Fruit fly (Drosophila melanogaster) whole organism, embryonic: ENCODE results near the gene ovm.

ENCODE experiments used
- B-H2 ChIP-seq: fragments of 200-800 bp; sonication (Bioruptor generic); optimal IDR thresholded peaks from 2 replicates; lab custom pipeline; 2018; ENCODE audit warnings: missing biosample characterization, mild to moderate bottlenecking, missing genetic modification characterization
- CG12659 ChIP-seq: fragments of 200-800 bp; sonication (Bioruptor generic); optimal IDR thresholded peaks from 3 replicates; lab custom pipeline; 2017; ENCODE audit warnings: mild to moderate bottlenecking, missing biosample characterization, missing genetic modification reagents, missing genetic modification characterization
- CG12769 ChIP-seq: fragments of 200-800 bp; sonication (Bioruptor generic); optimal IDR thresholded peaks from 2 replicates; lab custom pipeline; 2019; ENCODE audit warnings: missing biosample characterization, mild to moderate bottlenecking, missing genetic modification characterization, moderate library complexity
- CG13296 ChIP-seq: fragments of 200-800 bp; sonication (Bioruptor generic); optimal IDR thresholded peaks from 3 replicates; lab custom pipeline; 2018; ENCODE audit warnings: missing biosample characterization, mild to moderate bottlenecking, missing genetic modification characterization
- CG13894 ChIP-seq: fragments of 200-800 bp; sonication (Bioruptor generic); optimal IDR thresholded peaks from 3 replicates; lab custom pipeline; 2018; ENCODE audit warnings: missing biosample characterization, mild to moderate bottlenecking, missing genetic modification characterization, moderate library complexity
- CG15696 ChIP-seq: fragments of 200-800 bp; sonication (Bioruptor generic); optimal IDR thresholded peaks from 2 replicates; lab custom pipeline; 2019; ENCODE audit warnings: missing biosample characterization, mild to moderate bottlenecking, missing genetic modification characterization, moderate library complexity
- CG1602 ChIP-seq: fragments of 200-800 bp; sonication (Bioruptor generic); optimal IDR thresholded peaks from 3 replicates; lab custom pipeline; 2016; ENCODE audit warnings: missing biosample characterization, missing genetic modification characterization
- CG16815 ChIP-seq: fragments of 200-800 bp; sonication (Bioruptor generic); optimal IDR thresholded peaks from 3 replicates; lab custom pipeline; 2017; ENCODE audit warnings: missing biosample characterization, mild to moderate bottlenecking, missing genetic modification characterization
- CG1792 ChIP-seq: fragments of 200-800 bp; sonication (Bioruptor generic); optimal IDR thresholded peaks from 2 replicates; lab custom pipeline; 2016; ENCODE audit warnings: missing biosample characterization, missing genetic modification characterization
- CG18599 ChIP-seq: fragments of 200-800 bp; sonication (Bioruptor generic); optimal IDR thresholded peaks from 3 replicates; lab custom pipeline; 2017; ENCODE audit warnings: missing biosample characterization, missing genetic modification characterization, mild to moderate bottlenecking, moderate library complexity, missing genetic modification reagents
- CG2678 ChIP-seq: fragments of 200-800 bp; sonication (Bioruptor generic); optimal IDR thresholded peaks from 3 replicates; lab custom pipeline; 2019; ENCODE audit warnings: missing biosample characterization, mild to moderate bottlenecking, missing genetic modification characterization, moderate library complexity
- CG34376 ChIP-seq: fragments of 200-800 bp; sonication (Bioruptor generic); optimal IDR thresholded peaks from 2 replicates; lab custom pipeline; 2018; ENCODE audit warnings: missing biosample characterization, mild to moderate bottlenecking, missing genetic modification characterization
- CG42726 ChIP-seq: fragments of 200-800 bp; sonication (Bioruptor generic); IDR thresholded peaks from 2 replicates; pipeline ENCODE4 v1.3.6; 2022; ENCODE audit warnings: missing biosample characterization, missing genetic modification characterization; ENCODE audit not compliant: partially characterized antibody
- CG4707 ChIP-seq: fragments of 200-800 bp; sonication (Bioruptor generic); optimal IDR thresholded peaks from 2 replicates; lab custom pipeline; 2018; ENCODE audit warnings: missing biosample characterization, mild to moderate bottlenecking, missing genetic modification characterization, moderate library complexity
- CG6654 ChIP-seq: fragments of 200-800 bp; sonication (Bioruptor generic); optimal IDR thresholded peaks from 2 replicates; lab custom pipeline; 2017; ENCODE audit warnings: missing biosample characterization, mild to moderate bottlenecking, missing genetic modification characterization
- CG7556 ChIP-seq: fragments of 200-800 bp; sonication (Bioruptor generic); optimal IDR thresholded peaks from 2 replicates; lab custom pipeline; 2017; ENCODE audit warnings: missing biosample characterization, mild to moderate bottlenecking, missing genetic modification characterization
- CG7987 ChIP-seq: fragments of 200-800 bp; sonication (Bioruptor generic); optimal IDR thresholded peaks from 2 replicates; lab custom pipeline; 2018; ENCODE audit warnings: missing biosample characterization, mild to moderate bottlenecking, missing genetic modification characterization, moderate library complexity
- CG8765 ChIP-seq: fragments of 200-800 bp; sonication (Bioruptor generic); IDR thresholded peaks from 2 replicates; pipeline ENCODE4 v1.3.6; 2022; ENCODE audit warnings: missing biosample characterization, missing genetic modification characterization
- CG8924 ChIP-seq: fragments of 200-800 bp; optimal IDR thresholded peaks from 3 replicates; lab custom pipeline; 2019; ENCODE audit warnings: missing biosample characterization, mild to moderate bottlenecking, missing genetic modification characterization, moderate library complexity
- CG9437 ChIP-seq: fragments of 200-800 bp; sonication (Bioruptor generic); optimal IDR thresholded peaks from 2 replicates; lab custom pipeline; 2018; ENCODE audit warnings: missing biosample characterization, mild to moderate bottlenecking, missing genetic modification characterization
- CG9609 ChIP-seq: fragments of 200-800 bp; sonication (Bioruptor generic); optimal IDR thresholded peaks from 3 replicates; lab custom pipeline; 2016; ENCODE audit warnings: missing biosample characterization, missing genetic modification characterization
- Dbx ChIP-seq: fragments of 200-800 bp; sonication (Bioruptor generic); IDR thresholded peaks from 3 replicates; pipeline ENCODE4 v1.3.6; 2022; ENCODE audit warnings: missing biosample characterization, missing genetic modification characterization
- Med ChIP-seq: fragments of 200-800 bp; sonication (Bioruptor generic); peaks from one replicate; lab custom pipeline; 2016; ENCODE audit warnings: missing biosample characterization, missing genetic modification characterization, mild to moderate bottlenecking, inconsistent platforms, moderate library complexity
- NC2α ChIP-seq: fragments of 200-800 bp; sonication (Bioruptor generic); optimal IDR thresholded peaks from 2 replicates; lab custom pipeline; 2016; ENCODE audit warnings: missing biosample characterization, missing genetic modification characterization
- Pdp1 ChIP-seq, 2 experiments: fragments of 200-800 bp; sonication (Bioruptor generic); optimal IDR thresholded peaks; 3 replicates each; lab custom pipeline; 2016; ENCODE audit warnings: missing biosample characterization in 2 of 2, missing genetic modification characterization in 2 of 2, mild to moderate bottlenecking in 1 of 2, moderate library complexity in 1 of 2
- az2 ChIP-seq: fragments of 200-800 bp; sonication (Bioruptor generic); optimal IDR thresholded peaks from 3 replicates; lab custom pipeline; 2016; ENCODE audit warnings: missing biosample characterization, missing genetic modification characterization
- bsh ChIP-seq, 2 experiments: fragments of 200-800 bp; sonication (Bioruptor generic); optimal IDR thresholded peaks; 2 replicates each; lab custom pipeline; 2017 to 2018; ENCODE audit warnings: mild to moderate bottlenecking in 2 of 2, missing biosample characterization in 2 of 2, missing genetic modification characterization in 2 of 2, moderate library complexity in 1 of 2
- cas ChIP-seq: fragments of 200-800 bp; sonication (Bioruptor generic); IDR thresholded peaks from 2 replicates; pipeline ENCODE4 v1.3.6; 2022; ENCODE audit warnings: missing biosample characterization, missing genetic modification characterization
- eve ChIP-seq, 2 experiments: fragments of >200 bp; optimal IDR thresholded peaks; 2 replicates each; lab custom pipeline; 2017; ENCODE audit warnings: missing biosample characterization in 2 of 2, missing genetic modification characterization in 2 of 2
- exex ChIP-seq: fragments of 200-800 bp; sonication (Bioruptor generic); optimal IDR thresholded peaks from 4 replicates; lab custom pipeline; 2018; ENCODE audit warnings: missing biosample characterization, mild to moderate bottlenecking, missing genetic modification characterization, moderate library complexity
- grn ChIP-seq: fragments of 200-800 bp; sonication (Bioruptor generic); optimal IDR thresholded peaks from 3 replicates; lab custom pipeline; 2017; ENCODE audit warnings: missing biosample characterization, missing genetic modification characterization
- hth ChIP-seq: fragments of >200 bp; optimal IDR thresholded peaks from 2 replicates; lab custom pipeline; 2017; ENCODE audit warnings: inconsistent platforms
- klu ChIP-seq: fragments of 200-800 bp; sonication (Bioruptor generic); IDR thresholded peaks from 2 replicates; pipeline ENCODE4 v1.3.6; 2022; ENCODE audit warnings: missing biosample characterization, missing genetic modification characterization
- lab ChIP-seq: fragments of 200-800 bp; sonication (Bioruptor generic); optimal IDR thresholded peaks from 3 replicates; lab custom pipeline; 2017; ENCODE audit warnings: missing biosample characterization, missing genetic modification characterization, mild to moderate bottlenecking, moderate library complexity, missing genetic modification reagents
- lbe ChIP-seq: fragments of 200-800 bp; sonication (Bioruptor generic); optimal IDR thresholded peaks from 2 replicates; lab custom pipeline; 2016; ENCODE audit warnings: missing biosample characterization, mild to moderate bottlenecking, missing genetic modification characterization
- lmd ChIP-seq: fragments of 200-800 bp; sonication (Bioruptor generic); IDR thresholded peaks from 2 replicates; pipeline ENCODE4 v1.3.6; 2022; ENCODE audit warnings: missing biosample characterization, missing genetic modification characterization
- mirr ChIP-seq: fragments of 200-800 bp; sonication (Bioruptor generic); optimal IDR thresholded peaks from 3 replicates; lab custom pipeline; 2018; ENCODE audit warnings: missing biosample characterization, mild to moderate bottlenecking, missing genetic modification characterization
- nom ChIP-seq: fragments of 200-800 bp; sonication (Bioruptor generic); optimal IDR thresholded peaks from 2 replicates; lab custom pipeline; 2017; ENCODE audit warnings: missing biosample characterization, missing genetic modification characterization, mild to moderate bottlenecking, moderate library complexity, missing genetic modification reagents
- pzg ChIP-seq: fragments of 200-800 bp; sonication (Bioruptor generic); optimal IDR thresholded peaks from 3 replicates; lab custom pipeline; 2018; ENCODE audit warnings: missing biosample characterization, mild to moderate bottlenecking, missing genetic modification characterization, moderate library complexity
- ranshi ChIP-seq: fragments of 200-800 bp; sonication (Bioruptor generic); IDR thresholded peaks from 2 replicates; pipeline ENCODE4 v1.3.6; 2022; ENCODE audit warnings: missing biosample characterization, missing genetic modification characterization
- sd ChIP-seq: fragments of 200-800 bp; sonication (Bioruptor generic); optimal IDR thresholded peaks from 3 replicates; lab custom pipeline; 2018; ENCODE audit warnings: missing biosample characterization, mild to moderate bottlenecking, missing genetic modification characterization, moderate library complexity
- sens ChIP-seq: fragments of 200-800 bp; sonication (Bioruptor generic); peaks from one replicate; lab custom pipeline; 2016; ENCODE audit warnings: missing biosample characterization, missing genetic modification characterization
- sisA ChIP-seq: fragments of 200-800 bp; sonication (Bioruptor generic); IDR thresholded peaks from 2 replicates; pipeline ENCODE4 v1.3.6; 2022; ENCODE audit warnings: missing biosample characterization, missing genetic modification characterization
- sug ChIP-seq: fragments of 200-800 bp; optimal IDR thresholded peaks from 2 replicates; lab custom pipeline; 2019; ENCODE audit warnings: missing biosample characterization, mild to moderate bottlenecking, missing genetic modification characterization, moderate library complexity
- tio ChIP-seq: fragments of 200-800 bp; sonication (Bioruptor generic); optimal IDR thresholded peaks from 2 replicates; lab custom pipeline; 2017; ENCODE audit warnings: missing biosample characterization, missing genetic modification characterization, inconsistent platforms
- tup ChIP-seq: fragments of 200-800 bp; sonication (Bioruptor generic); optimal IDR thresholded peaks from 2 replicates; lab custom pipeline; 2016; ENCODE audit warnings: missing biosample characterization, mild to moderate bottlenecking, missing genetic modification characterization, moderate library complexity

ovm gene

DNA sequence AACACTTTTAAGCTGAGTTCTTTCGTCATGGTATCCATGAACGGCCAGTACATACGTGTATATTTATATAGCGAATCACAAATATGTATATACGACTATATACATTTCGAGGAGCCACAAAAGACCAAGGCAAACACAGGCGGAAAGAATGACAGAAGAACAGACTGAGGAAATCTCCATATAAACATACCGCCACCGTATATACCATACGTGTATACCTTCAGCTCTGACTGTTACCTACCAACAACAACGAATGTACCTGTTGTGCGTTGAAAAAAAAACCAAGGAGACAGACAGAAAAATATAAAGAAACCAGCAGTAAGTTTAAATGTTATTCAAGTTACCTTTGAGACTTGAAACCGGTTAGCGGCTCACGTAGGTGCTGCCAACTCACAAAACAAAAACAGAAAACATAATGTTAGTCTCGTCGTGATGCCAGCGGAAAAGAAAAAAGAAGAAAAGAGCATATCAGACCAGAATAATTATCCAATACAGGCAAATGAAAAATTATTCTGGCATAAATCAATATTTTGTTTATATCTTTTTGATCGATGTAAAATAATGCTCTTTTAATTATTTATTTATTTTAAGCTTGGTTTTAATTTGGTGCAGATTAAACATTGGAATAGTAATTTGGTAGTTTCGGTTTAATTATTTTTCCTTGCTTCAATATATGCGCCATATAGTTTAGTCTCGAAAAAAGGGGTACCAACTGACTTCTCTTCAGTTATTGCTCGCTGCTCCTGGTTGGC lies 30.9 kb upstream of the ovm start (continued):
- peak; percentile 18 for TF ChIP-seq CG8924 (tag; lab: Kevin White, UChicago)
- TF ChIP-seq CG1602 (GFP tag; lab: Kevin White, UChicago), result no peak
- peak; percentile 38 for TF ChIP-seq CG7987 (GFP tag; lab: Kevin White, UChicago)
- no peak for TF ChIP-seq pzg (GFP tag; lab: Kevin White, UChicago)
- TF ChIP-seq CG6654 (GFP tag; lab: Kevin White, UChicago), result no peak
- no peak for TF ChIP-seq CG4707 (GFP tag; lab: Kevin White, UChicago)
- no peak for TF ChIP-seq CG9609 (GFP tag; lab: Kevin White, UChicago)
- TF ChIP-seq CG1792, result no peak
- peak; percentile 7 for TF ChIP-seq B-H2
- no peak for TF ChIP-seq klu (GFP tag; lab: Robert Waterston, UW)

DNA sequence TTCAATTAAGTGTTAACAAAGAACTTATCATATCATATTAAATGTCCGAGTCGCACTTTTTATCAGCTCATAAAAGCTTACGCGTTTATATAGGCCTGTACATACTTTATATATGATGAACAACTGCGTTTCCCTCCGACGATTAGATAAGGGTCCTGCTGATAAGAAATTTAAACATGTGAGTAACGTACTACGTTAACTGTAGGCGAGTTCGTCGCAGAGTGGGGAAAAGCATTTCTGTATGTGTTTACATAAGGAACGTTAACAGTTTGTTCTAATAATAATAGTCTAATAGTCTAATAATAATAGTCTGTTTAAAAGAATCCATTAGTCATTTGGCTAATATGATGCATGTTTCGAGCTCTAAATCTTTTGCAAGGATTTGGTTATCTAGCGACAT lies 29.6 kb upstream of the ovm start:
- TF ChIP-seq CG12659, result no peak
- peak; percentile 61 for TF ChIP-seq Med
- no peak for TF ChIP-seq CG42726 (GFP tag; lab: Robert Waterston, UW)
- peak; percentile 33 for TF ChIP-seq sug (tag; lab: Kevin White, UChicago)
- peak; percentile 55 for TF ChIP-seq grn (GFP tag; lab: Kevin White, UChicago)
- no peak for TF ChIP-seq CG18599 (GFP tag; lab: Kevin White, UChicago)
- TF ChIP-seq exex, result peak; percentile 91
- TF ChIP-seq CG8765 (GFP tag; lab: Robert Waterston, UW), result no peak
- peak; percentile 29 for TF ChIP-seq lbe
- peak in 1 of 2 experiments; percentile 69 for TF ChIP-seq Pdp1 (GFP tag; optimal IDR thresholded peaks at IDR 0.05; lab: Kevin White, UChicago)
- no peak for TF ChIP-seq CG16815 (GFP tag; lab: Kevin White, UChicago)
- no peak for TF ChIP-seq sisA (GFP tag; lab: Robert Waterston, UW)
- TF ChIP-seq CG13296 (GFP tag; lab: Kevin White, UChicago), result peak; percentile 21
- peak; percentile 22 for TF ChIP-seq CG34376 (GFP tag; lab: Kevin White, UChicago)
- TF ChIP-seq sens (GFP tag; lab: Kevin White, UChicago), result peak; percentile 40
- TF ChIP-seq lmd (GFP tag; lab: Robert Waterston, UW), result no peak
- peak; percentile 15 for TF ChIP-seq CG2678 (tag; lab: Kevin White, UChicago)
- TF ChIP-seq mirr (GFP tag; lab: Kevin White, UChicago), result peak; percentile 77
- peak in 1 of 2 experiments; percentile 10 for TF ChIP-seq eve (GFP tag; optimal IDR thresholded peaks at IDR 0.05; lab: Kevin White, UChicago)
- peak; percentile 13 for TF ChIP-seq B-H2
- peak; percentile 10 for TF ChIP-seq CG9437 (GFP tag; lab: Kevin White, UChicago)
- peak; percentile 21 for TF ChIP-seq sd (tag; lab: Kevin White, UChicago)
- TF ChIP-seq lab (GFP tag; lab: Kevin White, UChicago), result peak; percentile 13

- no peak for TF ChIP-seq hth (lab: Kevin White, UChicago)
- TF ChIP-seq CG15696 (tag; lab: Kevin White, UChicago), result no peak
- TF ChIP-seq CG7556 (GFP tag; lab: Kevin White, UChicago), result no peak
- TF ChIP-seq NC2α (GFP tag; lab: Kevin White, UChicago), result no peak
- no peak for TF ChIP-seq cas (GFP tag; lab: Robert Waterston, UW)
- TF ChIP-seq tio (GFP tag; lab: Kevin White, UChicago), result no peak
- TF ChIP-seq bsh (GFP tag; optimal IDR thresholded peaks at IDR 0.05; lab: Kevin White, UChicago), result peak in 1 of 2 experiments; percentile 28
- TF ChIP-seq nom, result peak; percentile 93
- no peak for TF ChIP-seq ranshi (GFP tag; lab: Robert Waterston, UW)
- TF ChIP-seq Dbx (GFP tag; lab: Robert Waterston, UW), result no peak
- TF ChIP-seq CG12769 (tag; lab: Kevin White, UChicago), result no peak
- TF ChIP-seq az2 (GFP tag; lab: Kevin White, UChicago), result no peak
- TF ChIP-seq tup, result no peak
- peak; percentile 20 for TF ChIP-seq CG13894 (tag; lab: Kevin White, UChicago)
- TF ChIP-seq CG13296 (GFP tag; lab: Kevin White, UChicago), result no peak
Observed at dm6 chr2L:168270-168901, 27.6 kb upstream of the ovm start.
